Worm (Caenorhabditis elegans) whole organism, L4/young adult: ENCODE measurements around the gene Y53G8AM.8.

Experiments
- W03F9.2 ChIP-seq: fragments of 150-350 bp; optimal IDR thresholded peaks from 2 replicates; lab custom pipeline; 2014; ENCODE audit warnings: missing biosample characterization, missing genetic modification characterization
- dao-5 ChIP-seq: sonication (generic microtip); optimal IDR thresholded peaks from 2 replicates; lab custom pipeline; 2016; ENCODE audit warnings: missing genotype, missing genetic modification characterization, moderate library complexity, missing compliant biosample characterization
- him-1 ChIP-seq: sonication (generic microtip); optimal IDR thresholded peaks from 2 replicates; lab custom pipeline; 2016; ENCODE audit warnings: missing genotype, missing genetic modification reagents, missing genetic modification characterization, missing compliant biosample characterization

The Y53G8AM.8 gene

ce11 chrIII:3250596-3251112, 27.9 kb downstream of the Y53G8AM.8 start, which contains the start of gene Y53G8AL.4:
TSS of gene Y53G8AL.4 (minus strand) at chrIII:3250646.
- TF ChIP-seq him-1 (no peak), dao-5 (no peak), W03F9.2 (tag; lab: Kevin White, UChicago) (no peak)

ce11 chrIII:3249038-3249420, 29.5 kb downstream of the Y53G8AM.8 start:
- TF ChIP-seq dao-5 (peak; percentile 61), W03F9.2 (tag; lab: Kevin White, UChicago) (no peak), him-1 (no peak)

ce11 chrIII:3248307-3249037, 30.0 kb downstream of the Y53G8AM.8 start, which contains the start of gene nduf-9:
TSS of gene nduf-9 (minus strand) at chrIII:3248575.
- no peak for TF ChIP-seq dao-5
- peak; percentile 39 for TF ChIP-seq W03F9.2 (tag; lab: Kevin White, UChicago)

ce11 chrIII:3242379-3242778, 36.1 kb downstream of the Y53G8AM.8 start:
- TF ChIP-seq dao-5 (no peak), W03F9.2 (tag; lab: Kevin White, UChicago) (no peak), him-1 (no peak)

- TF ChIP-seq W03F9.2 (tag; lab: Kevin White, UChicago) (no peak), him-1 (no peak), dao-5 (no peak)
Observed at ce11 chrIII:3241943-3242342, 36.6 kb downstream of the Y53G8AM.8 start.

- TF ChIP-seq W03F9.2 (tag; lab: Kevin White, UChicago) (no peak), dao-5 (no peak), him-1 (no peak)
Observed at ce11 chrIII:3241361-3241760, 37.1 kb downstream of the Y53G8AM.8 start.

- TF ChIP-seq W03F9.2 (tag; lab: Kevin White, UChicago) (no peak), dao-5 (no peak), him-1 (no peak)
Observed at ce11 chrIII:3240893-3241292, 37.6 kb downstream of the Y53G8AM.8 start.

- TF ChIP-seq dao-5, result no peak
- no peak for TF ChIP-seq him-1
- no peak for TF ChIP-seq W03F9.2 (tag; lab: Kevin White, UChicago)
Observed at ce11 chrIII:3232650-3233152, 45.8 kb downstream of the Y53G8AM.8 start, which contains the start of gene Y53G8AL.1. TSS of gene Y53G8AL.1 (plus strand) at chrIII:3233102.

ce11 chrIII:3224102-3224501, 54.4 kb downstream of the Y53G8AM.8 start:
- no peak for TF ChIP-seq him-1

ce11 chrIII:3222707-3223106, 55.8 kb downstream of the Y53G8AM.8 start:
- TF ChIP-seq him-1, result no peak
- no peak for TF ChIP-seq W03F9.2 (tag; lab: Kevin White, UChicago)
- no peak for TF ChIP-seq dao-5

ce11 chrIII:3220287-3220686, 58.2 kb downstream of the Y53G8AM.8 start:
- TF ChIP-seq W03F9.2 (tag; lab: Kevin White, UChicago), result no peak
- TF ChIP-seq dao-5, result no peak
- TF ChIP-seq him-1, result no peak

- TF ChIP-seq W03F9.2 (tag; lab: Kevin White, UChicago) (no peak), dao-5 (no peak), him-1 (no peak)
Observed at ce11 chrIII:3219050-3219449, 59.5 kb downstream of the Y53G8AM.8 start, which contains the start of gene frm-8. TSS of gene frm-8 (minus strand) at chrIII:3219150.
